4 fruit fly cellular contexts compared by ENCODE assay signal in the genomic region with DNA sequence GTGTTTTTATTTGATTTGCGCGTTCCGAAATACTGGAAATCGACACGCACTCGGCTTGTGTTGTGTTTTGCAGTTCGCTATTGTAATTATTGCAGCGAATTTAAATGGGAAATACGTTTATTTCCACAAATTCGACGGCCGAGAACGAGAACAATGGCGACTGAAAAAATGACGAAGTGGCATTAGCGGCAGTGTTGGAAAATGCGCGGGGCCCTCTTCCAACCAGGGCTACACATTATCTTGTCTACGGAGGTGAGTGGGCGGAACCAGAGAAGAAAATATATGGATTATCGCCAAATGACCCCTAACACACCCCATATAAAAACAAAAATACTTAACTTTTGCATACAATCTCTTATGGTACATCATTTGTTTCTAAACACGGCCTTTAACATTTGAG.
TF ChIP-seq lines count a peak whose summit lies in the region.

A gene (minus strand): TSS at position 188 of the 400 bp plus-strand sequence.

TF ChIP-seq in whole organism, adult, 20 proteins besides CTCF, POLR2A, EP300 and RAD21 (continued from another document):
- TF ChIP-seq CG33017 (tag; optimal IDR thresholded peaks at IDR 0.05; lab: Kevin White, UChicago): peak; percentile 29
- TF ChIP-seq kay (GFP tag; lab: Kevin White, UChicago; ENCODE audit: borderline replicate concordance): peak; percentile 61
- TF ChIP-seq ovo (GFP tag; optimal IDR thresholded peaks at IDR 0.05; lab: Kevin White, UChicago): peak; percentile 40
TF ChIP-seq in whole organism, adult: peak in this region for 17.

TF ChIP-seq in whole organism, embryonic, 481 proteins besides CTCF, POLR2A, EP300 and RAD21 (continued from another document and continues in another):
- TF ChIP-seq crc (GFP tag; optimal IDR thresholded peaks at IDR 0.05; lab: Kevin White, UChicago) (no peak), CG13894 (tag; optimal IDR thresholded peaks at IDR 0.05; lab: Kevin White, UChicago) (peak; percentile 28), Med (GFP tag; lab: Kevin White, UChicago) (peak; percentile 92), CG7839 (tag; optimal IDR thresholded peaks at IDR 0.05; lab: Kevin White, UChicago) (peak; percentile 16), z (GFP tag; IDR thresholded peaks at IDR 0.05; lab: Robert Waterston, UW) (no peak), Antp (GFP tag; optimal IDR thresholded peaks at IDR 0.05; lab: Kevin White, UChicago) (peak; percentile 48), dimm (GFP tag; IDR thresholded peaks at IDR 0.05; lab: Robert Waterston, UW) (no peak), Oaz (GFP tag; IDR thresholded peaks at IDR 0.05; lab: Robert Waterston, UW) (no peak), zfh1 (GFP tag; IDR thresholded peaks at IDR 0.05; lab: Robert Waterston, UW) (no peak), H15 (GFP tag; IDR thresholded peaks at IDR 0.05; lab: Robert Waterston, UW) (no peak), CG6765 (GFP tag; optimal IDR thresholded peaks at IDR 0.05; lab: Kevin White, UChicago) (peak; percentile 6), Ada2b (GFP tag; IDR thresholded peaks at IDR 0.05; lab: Robert Waterston, UW) (no peak), CG2889 (GFP tag; IDR thresholded peaks at IDR 0.05; lab: Robert Waterston, UW) (no peak), Aef1 (GFP tag; IDR thresholded peaks at IDR 0.05; lab: Robert Waterston, UW) (no peak), CG17568 (GFP tag; optimal IDR thresholded peaks at IDR 0.05; lab: Kevin White, UChicago) (peak; percentile 5), br (optimal IDR thresholded peaks at IDR 0.05; lab: Kevin White, UChicago) (no peak), sna (GFP tag; IDR thresholded peaks at IDR 0.05; lab: Robert Waterston, UW; ENCODE audit: partially characterized antibody) (no peak), CG14965 (GFP tag; optimal IDR thresholded peaks at IDR 0.05; lab: Kevin White, UChicago; ENCODE audit: borderline replicate concordance) (no peak), Lpt (GFP tag; optimal IDR thresholded peaks at IDR 0.05; lab: Kevin White, UChicago) (no peak), CG4404 (GFP tag; IDR thresholded peaks at IDR 0.05; lab: Robert Waterston, UW) (no peak), gt (GFP tag; IDR thresholded peaks at IDR 0.05; lab: Robert Waterston, UW) (no peak), CG16863 (GFP tag; optimal IDR thresholded peaks at IDR 0.05; lab: Kevin White, UChicago) (no peak), CG43689 (GFP tag; IDR thresholded peaks at IDR 0.05; lab: Robert Waterston, UW) (no peak), unc-4 (GFP tag; IDR thresholded peaks at IDR 0.05; lab: Robert Waterston, UW; ENCODE audit: partially characterized antibody) (no peak), CG11560 (tag; IDR thresholded peaks at IDR 0.05; lab: Robert Waterston, UW) (no peak), Sox102F (GFP tag; optimal IDR thresholded peaks at IDR 0.05; lab: Kevin White, UChicago) (no peak), CG15514 (GFP tag; optimal IDR thresholded peaks at IDR 0.05; lab: Kevin White, UChicago) (peak; percentile 98), CG12391 (tag; optimal IDR thresholded peaks at IDR 0.05; lab: Kevin White, UChicago) (peak; percentile 17), CG12942 (GFP tag; optimal IDR thresholded peaks at IDR 0.05; lab: Kevin White, UChicago) (no peak), Eip74EF (GFP tag; optimal IDR thresholded peaks at IDR 0.05; lab: Kevin White, UChicago) (no peak), az2 (GFP tag; optimal IDR thresholded peaks at IDR 0.05; lab: Kevin White, UChicago) (no peak), dan (GFP tag; IDR thresholded peaks at IDR 0.05; lab: Robert Waterston, UW) (no peak), al (GFP tag; IDR thresholded peaks at IDR 0.05; lab: Robert Waterston, UW) (0 out of 2 replicates have a peak, but pooled peaks have one; percentile 11), CG7928 (GFP tag; optimal IDR thresholded peaks at IDR 0.05; lab: Kevin White, UChicago) (peak; percentile 94), repo (GFP tag; optimal IDR thresholded peaks at IDR 0.05; lab: Kevin White, UChicago) (peak; percentile 1), CG10274 (GFP tag; optimal IDR thresholded peaks at IDR 0.05; lab: Kevin White, UChicago) (no peak), CG7372 (GFP tag; IDR thresholded peaks at IDR 0.05; lab: Robert Waterston, UW) (no peak), CG10431 (GFP tag; optimal IDR thresholded peaks at IDR 0.05; lab: Kevin White, UChicago) (no peak), Bteb2 (GFP tag; optimal IDR thresholded peaks at IDR 0.05; lab: Kevin White, UChicago) (peak; percentile 17), emc (GFP tag; optimal IDR thresholded peaks at IDR 0.05; lab: Kevin White, UChicago) (no peak), Asciz (GFP tag; optimal IDR thresholded peaks at IDR 0.05; lab: Kevin White, UChicago) (no peak), zf30C (GFP tag; optimal IDR thresholded peaks at IDR 0.05; lab: Kevin White, UChicago) (no peak), CG9797 (GFP tag; optimal IDR thresholded peaks at IDR 0.05; lab: Kevin White, UChicago) (peak; percentile 30)

TF ChIP-seq in whole organism, prepupa, 60 proteins besides CTCF, POLR2A, EP300 and RAD21 (continued from another document):
- no peak for TF ChIP-seq dac (GFP tag; optimal IDR thresholded peaks at IDR 0.05; lab: Kevin White, UChicago)
- TF ChIP-seq CG11294 (GFP tag; IDR thresholded peaks at IDR 0.05; lab: Robert Waterston, UW): no peak
- TF ChIP-seq CG11762 (GFP tag; optimal IDR thresholded peaks at IDR 0.05; lab: Kevin White, UChicago; ENCODE audit: insufficient read depth): no peak
- TF ChIP-seq CG3919 (GFP tag; optimal IDR thresholded peaks at IDR 0.05; lab: Kevin White, UChicago): peak; percentile 59
- peak; percentile 7 for TF ChIP-seq CG9139 (GFP tag; optimal IDR thresholded peaks at IDR 0.05; lab: Kevin White, UChicago)
- no peak for TF ChIP-seq Ets21C (GFP tag; optimal IDR thresholded peaks at IDR 0.05; lab: Kevin White, UChicago)
- no peak for TF ChIP-seq CG32006 (GFP tag; optimal IDR thresholded peaks at IDR 0.05; lab: Kevin White, UChicago)
- peak; percentile 89 for TF ChIP-seq Sox14 (GFP tag; optimal IDR thresholded peaks at IDR 0.05; lab: Kevin White, UChicago)
- TF ChIP-seq CG8319 (GFP tag; optimal IDR thresholded peaks at IDR 0.05; lab: Kevin White, UChicago): peak; percentile 29
- peak; percentile 97 for TF ChIP-seq svp (GFP tag; lab: Kevin White, UChicago)
- TF ChIP-seq achi (GFP tag; optimal IDR thresholded peaks at IDR 0.05; lab: Kevin White, UChicago): peak; percentile 45
- TF ChIP-seq esn (GFP tag; optimal IDR thresholded peaks at IDR 0.05; lab: Kevin White, UChicago): peak; percentile 59
- no peak for TF ChIP-seq CG8119 (GFP tag; IDR thresholded peaks at IDR 0.05; lab: Robert Waterston, UW)
- no peak for TF ChIP-seq CG16779 (tag; optimal IDR thresholded peaks at IDR 0.05; lab: Kevin White, UChicago)
- peak; percentile 63 for TF ChIP-seq vri (GFP tag; optimal IDR thresholded peaks at IDR 0.05; lab: Kevin White, UChicago)
- TF ChIP-seq Lpt (GFP tag; optimal IDR thresholded peaks at IDR 0.05; lab: Kevin White, UChicago): no peak
- no peak for TF ChIP-seq salr (GFP tag; optimal IDR thresholded peaks at IDR 0.05; lab: Kevin White, UChicago)
- TF ChIP-seq CG1621 (tag; optimal IDR thresholded peaks at IDR 0.05; lab: Kevin White, UChicago): peak; percentile 66
- TF ChIP-seq Hr38 (GFP tag; optimal IDR thresholded peaks at IDR 0.05; lab: Kevin White, UChicago): no peak
- TF ChIP-seq spab (GFP tag; optimal IDR thresholded peaks at IDR 0.05; lab: Kevin White, UChicago): no peak
- peak; percentile 41 for TF ChIP-seq Eip75B (GFP tag; optimal IDR thresholded peaks at IDR 0.05; lab: Kevin White, UChicago)
- TF ChIP-seq lz (GFP tag; optimal IDR thresholded peaks at IDR 0.05; lab: Kevin White, UChicago): peak; percentile 38
- TF ChIP-seq Eip93F (GFP tag; optimal IDR thresholded peaks at IDR 0.05; lab: Kevin White, UChicago): no peak
- TF ChIP-seq CG34406 (GFP tag; optimal IDR thresholded peaks at IDR 0.05; lab: Kevin White, UChicago): peak; percentile 39
- TF ChIP-seq Sox15 (GFP tag; optimal IDR thresholded peaks at IDR 0.05; lab: Kevin White, UChicago): peak; percentile 8
- no peak for TF ChIP-seq OdsH (GFP tag; optimal IDR thresholded peaks at IDR 0.05; lab: Kevin White, UChicago)
- peak; percentile 51 for TF ChIP-seq pdm3 (GFP tag; optimal IDR thresholded peaks at IDR 0.05; lab: Kevin White, UChicago)
- no peak for TF ChIP-seq Met (GFP tag; optimal IDR thresholded peaks at IDR 0.05; lab: Kevin White, UChicago)
- TF ChIP-seq CG6276 (GFP tag; optimal IDR thresholded peaks at IDR 0.05; lab: Kevin White, UChicago): no peak
- TF ChIP-seq CG6808 (GFP tag; optimal IDR thresholded peaks at IDR 0.05; lab: Kevin White, UChicago): peak; percentile 19
- TF ChIP-seq Gug (GFP tag; IDR thresholded peaks at IDR 0.05; lab: Robert Waterston, UW): no peak
- no peak for TF ChIP-seq Ets96B (tag; optimal IDR thresholded peaks at IDR 0.05; lab: Kevin White, UChicago)
- no peak for TF ChIP-seq dsx (GFP tag; optimal IDR thresholded peaks at IDR 0.05; lab: Kevin White, UChicago; ENCODE audit: poor library complexity, severe bottlenecking)
- TF ChIP-seq Eip78C (GFP tag; lab: Kevin White, UChicago): peak; percentile 83
- 0 out of 3 replicates have a peak, but pooled peaks have one; percentile 28 for TF ChIP-seq eg (GFP tag; IDR thresholded peaks at IDR 0.05; lab: Robert Waterston, UW)
- TF ChIP-seq cyc (GFP tag; optimal IDR thresholded peaks at IDR 0.05; lab: Kevin White, UChicago): peak; percentile 44
- TF ChIP-seq CG3032 (tag; optimal IDR thresholded peaks at IDR 0.05; lab: Kevin White, UChicago): peak; percentile 20
- TF ChIP-seq ss (GFP tag; optimal IDR thresholded peaks at IDR 0.05; lab: Kevin White, UChicago): peak in 1 of 2 experiments; percentile 43
- peak; percentile 44 for TF ChIP-seq Sox102F (GFP tag; optimal IDR thresholded peaks at IDR 0.05; lab: Kevin White, UChicago)
- TF ChIP-seq CG6792 (GFP tag; optimal IDR thresholded peaks at IDR 0.05; lab: Kevin White, UChicago): peak; percentile 30
- peak; percentile 33 for TF ChIP-seq Hr39 (GFP tag; optimal IDR thresholded peaks at IDR 0.05; lab: Kevin White, UChicago)

TF ChIP-seq in whole organism, wandering third instar larva, 38 proteins besides CTCF, POLR2A, EP300 and RAD21 (continued from another document):
- TF ChIP-seq woc (GFP tag; optimal IDR thresholded peaks at IDR 0.05; lab: Kevin White, UChicago): peak; percentile 52
- TF ChIP-seq foxo (GFP tag; optimal IDR thresholded peaks at IDR 0.05; lab: Kevin White, UChicago): peak in 1 of 2 experiments; percentile 61
